Fruit fly (Drosophila melanogaster) whole organism, embryonic: Measurements from ENCODE around the gene ZnT77C.
A peak's percentile ranks its signal among the peaks of the same experiment; 100 is the strongest.

Experiments used
- BEAF-32 ChIP-seq: fragments of 200-800 bp; sonication (Bioruptor generic); optimal IDR thresholded peaks from 3 replicates; lab custom pipeline; 2017; ENCODE audit warnings: missing biosample characterization, missing genetic modification characterization, mild to moderate bottlenecking, moderate library complexity, missing genetic modification reagents
- CG10462 ChIP-seq: fragments of 200-800 bp; sonication (Bioruptor generic); optimal IDR thresholded peaks from 2 replicates; lab custom pipeline; 2016; ENCODE audit warnings: missing biosample characterization, missing genetic modification characterization
- CG10654 ChIP-seq: fragments of 200-800 bp; sonication (Bioruptor generic); optimal IDR thresholded peaks from 2 replicates; lab custom pipeline; 2016; ENCODE audit warnings: missing biosample characterization, missing genetic modification characterization
- CG14710 ChIP-seq: fragments of 200-800 bp; sonication (Bioruptor generic); optimal IDR thresholded peaks from 3 replicates; lab custom pipeline; 2019; ENCODE audit warnings: missing biosample characterization, mild to moderate bottlenecking, missing genetic modification characterization, moderate library complexity
- CG1529 ChIP-seq: fragments of 200-800 bp; sonication (Bioruptor generic); optimal IDR thresholded peaks from 3 replicates; lab custom pipeline; 2018; ENCODE audit warnings: missing biosample characterization, missing genetic modification characterization
- CG15479 ChIP-seq: fragments of 200-800 bp; sonication (Bioruptor generic); optimal IDR thresholded peaks from 3 replicates; lab custom pipeline; 2019; ENCODE audit warnings: missing biosample characterization, mild to moderate bottlenecking, missing genetic modification characterization, moderate library complexity
- CG16813 ChIP-seq: fragments of 200-800 bp; sonication (Bioruptor generic); IDR thresholded peaks from 3 replicates; pipeline ENCODE4 v1.3.6; 2022; ENCODE audit warnings: missing biosample characterization, missing genetic modification characterization; ENCODE audit not compliant: partially characterized antibody
- CG17361 ChIP-seq: fragments of 200-800 bp; sonication (Bioruptor generic); IDR thresholded peaks from 3 replicates; pipeline ENCODE4 v1.3.6; 2022; ENCODE audit warnings: missing biosample characterization, missing genetic modification characterization
- CG17385 ChIP-seq: fragments of 200-800 bp; sonication (Bioruptor generic); optimal IDR thresholded peaks from 3 replicates; lab custom pipeline; 2018; ENCODE audit warnings: missing biosample characterization, mild to moderate bottlenecking, missing genetic modification characterization
- CG17829 ChIP-seq: fragments of 200-800 bp; optimal IDR thresholded peaks from 2 replicates; lab custom pipeline; 2019; ENCODE audit warnings: missing biosample characterization, mild to moderate bottlenecking, missing genetic modification characterization, moderate library complexity
- CG18262 ChIP-seq: fragments of 200-800 bp; optimal IDR thresholded peaks from 3 replicates; lab custom pipeline; 2019; ENCODE audit warnings: missing biosample characterization, mild to moderate bottlenecking, missing genetic modification characterization, moderate library complexity
- CG2116 ChIP-seq: fragments of 200-800 bp; sonication (Bioruptor generic); optimal IDR thresholded peaks from 3 replicates; lab custom pipeline; 2018; ENCODE audit warnings: missing biosample characterization, mild to moderate bottlenecking, missing genetic modification characterization
- CG4707 ChIP-seq: fragments of 200-800 bp; sonication (Bioruptor generic); optimal IDR thresholded peaks from 2 replicates; lab custom pipeline; 2018; ENCODE audit warnings: missing biosample characterization, mild to moderate bottlenecking, missing genetic modification characterization, moderate library complexity
- CG4820 ChIP-seq: fragments of 200-800 bp; sonication (Bioruptor generic); optimal IDR thresholded peaks from 3 replicates; lab custom pipeline; 2016; ENCODE audit warnings: missing biosample characterization, missing genetic modification characterization
- CG5953 ChIP-seq: fragments of 200-800 bp; sonication (Bioruptor generic); IDR thresholded peaks from 2 replicates; pipeline ENCODE4 v1.3.6; 2022; ENCODE audit warnings: missing biosample characterization, missing genetic modification characterization
- CG6765 ChIP-seq: fragments of 200-800 bp; sonication (Bioruptor generic); optimal IDR thresholded peaks from 3 replicates; lab custom pipeline; 2017; ENCODE audit warnings: missing biosample characterization, mild to moderate bottlenecking, missing genetic modification characterization
- CG9215 ChIP-seq: fragments of 200-800 bp; sonication (Bioruptor generic); IDR thresholded peaks from 2 replicates; pipeline ENCODE4 v1.3.6; 2022; ENCODE audit warnings: missing biosample characterization, missing genetic modification characterization
- CG9797 ChIP-seq: fragments of 200-800 bp; sonication (Bioruptor generic); optimal IDR thresholded peaks from 3 replicates; lab custom pipeline; 2018; ENCODE audit warnings: missing biosample characterization, mild to moderate bottlenecking, missing genetic modification characterization
- CG9932 ChIP-seq: fragments of 200-800 bp; sonication (Bioruptor generic); IDR thresholded peaks from 2 replicates; pipeline ENCODE4 v1.3.6; 2022; ENCODE audit warnings: missing biosample characterization, missing genetic modification characterization
- Camta ChIP-seq: fragments of 200-800 bp; sonication (Bioruptor generic); optimal IDR thresholded peaks from 2 replicates; lab custom pipeline; 2016; ENCODE audit warnings: missing biosample characterization, missing genetic modification characterization
- Chrac-16 ChIP-seq: fragments of 200-800 bp; sonication (Bioruptor generic); optimal IDR thresholded peaks from 3 replicates; lab custom pipeline; 2016; ENCODE audit warnings: missing biosample characterization, missing genetic modification characterization
- D19A ChIP-seq: fragments of 200-800 bp; optimal IDR thresholded peaks from 3 replicates; lab custom pipeline; 2019; ENCODE audit warnings: missing biosample characterization, mild to moderate bottlenecking, missing genetic modification characterization, moderate library complexity
- Dad ChIP-seq: fragments of 200-800 bp; sonication (Bioruptor generic); optimal IDR thresholded peaks from 3 replicates; lab custom pipeline; 2016; ENCODE audit warnings: missing biosample characterization, missing genetic modification characterization
- Dip3 ChIP-seq: fragments of 200-800 bp; sonication (Bioruptor generic); optimal IDR thresholded peaks from 3 replicates; lab custom pipeline; 2016; ENCODE audit warnings: missing biosample characterization, missing genetic modification characterization
- Fer3 ChIP-seq: fragments of 200-800 bp; sonication (Bioruptor generic); optimal IDR thresholded peaks from 2 replicates; lab custom pipeline; 2018; ENCODE audit warnings: missing biosample characterization, mild to moderate bottlenecking, missing genetic modification characterization, moderate library complexity
- Hey ChIP-seq: fragments of 200-800 bp; sonication (Bioruptor generic); optimal IDR thresholded peaks from 3 replicates; lab custom pipeline; 2018; ENCODE audit warnings: missing biosample characterization, mild to moderate bottlenecking, missing genetic modification characterization
- Lhr ChIP-seq: fragments of 200-800 bp; sonication (Bioruptor generic); optimal IDR thresholded peaks from 3 replicates; lab custom pipeline; 2017; ENCODE audit warnings: mild to moderate bottlenecking, missing biosample characterization, missing genetic modification reagents, missing genetic modification characterization
- Med ChIP-seq: fragments of 200-800 bp; sonication (Bioruptor generic); peaks from one replicate; lab custom pipeline; 2016; ENCODE audit warnings: missing biosample characterization, missing genetic modification characterization, mild to moderate bottlenecking, inconsistent platforms, moderate library complexity
- Myb ChIP-seq: fragments of 200-800 bp; sonication (Bioruptor generic); optimal IDR thresholded peaks from 2 replicates; lab custom pipeline; 2016; ENCODE audit warnings: missing biosample characterization, missing genetic modification characterization
- NC2α ChIP-seq: fragments of 200-800 bp; sonication (Bioruptor generic); optimal IDR thresholded peaks from 2 replicates; lab custom pipeline; 2016; ENCODE audit warnings: missing biosample characterization, missing genetic modification characterization
- NfI ChIP-seq: fragments of 200-800 bp; sonication (Bioruptor generic); optimal IDR thresholded peaks from 3 replicates; lab custom pipeline; 2018; ENCODE audit warnings: missing biosample characterization, mild to moderate bottlenecking, missing genetic modification characterization, moderate library complexity
- Xrp1 ChIP-seq: fragments of 200-800 bp; sonication (Bioruptor generic); IDR thresholded peaks from 2 replicates; pipeline ENCODE4 v1.3.6; 2022; ENCODE audit warnings: missing biosample characterization, missing genetic modification characterization
- ab ChIP-seq: fragments of 200-800 bp; sonication (Bioruptor generic); optimal IDR thresholded peaks from 2 replicates; lab custom pipeline; 2016; ENCODE audit warnings: missing biosample characterization, missing genetic modification characterization
- al ChIP-seq: fragments of 200-800 bp; sonication (Bioruptor generic); IDR thresholded peaks from 2 replicates; pipeline ENCODE4 v1.3.6; 2022; ENCODE audit warnings: missing biosample characterization, missing genetic modification characterization
- bowl ChIP-seq: fragments of 200-800 bp; sonication (Bioruptor generic); IDR thresholded peaks from 2 replicates; pipeline ENCODE4 v1.3.6; 2022; ENCODE audit warnings: missing biosample characterization, missing genetic modification characterization
- crc ChIP-seq: fragments of 200-800 bp; sonication (Bioruptor generic); optimal IDR thresholded peaks from 2 replicates; lab custom pipeline; 2016; ENCODE audit warnings: missing biosample characterization, missing genetic modification characterization
- ftz-f1 ChIP-seq: fragments of 200-800 bp; sonication (Bioruptor generic); optimal IDR thresholded peaks from 2 replicates; lab custom pipeline; 2016; ENCODE audit warnings: missing biosample characterization, missing genetic modification characterization
- hbn ChIP-seq: fragments of 200-800 bp; sonication (Bioruptor generic); IDR thresholded peaks from 2 replicates; pipeline ENCODE4 v1.3.6; 2022; ENCODE audit warnings: missing biosample characterization, missing genetic modification characterization; ENCODE audit not compliant: partially characterized antibody
- lab ChIP-seq: fragments of 200-800 bp; sonication (Bioruptor generic); optimal IDR thresholded peaks from 3 replicates; lab custom pipeline; 2017; ENCODE audit warnings: missing biosample characterization, missing genetic modification characterization, mild to moderate bottlenecking, moderate library complexity, missing genetic modification reagents
- lbe ChIP-seq: fragments of 200-800 bp; sonication (Bioruptor generic); optimal IDR thresholded peaks from 2 replicates; lab custom pipeline; 2016; ENCODE audit warnings: missing biosample characterization, mild to moderate bottlenecking, missing genetic modification characterization
- lola ChIP-seq, 3 experiments: fragments of >200 bp in 2 of 3; fragments of 200-800 bp in 1 of 3; sonication (Bioruptor generic) in 1 of 3; optimal IDR thresholded peaks; 2 replicates each; lab custom pipeline; 2017 to 2019; ENCODE audit warnings: missing biosample characterization in 3 of 3, missing genetic modification characterization in 3 of 3, mild to moderate bottlenecking in 1 of 3, moderate library complexity in 1 of 3
- maf-S ChIP-seq: fragments of 200-800 bp; sonication (Bioruptor generic); optimal IDR thresholded peaks from 2 replicates; lab custom pipeline; 2016; ENCODE audit warnings: missing biosample characterization, missing genetic modification characterization
- nau ChIP-seq: fragments of 200-800 bp; sonication (Bioruptor generic); optimal IDR thresholded peaks from 3 replicates; lab custom pipeline; 2017; ENCODE audit warnings: missing biosample characterization, mild to moderate bottlenecking, missing genetic modification characterization, missing genetic modification reagents
- nmo ChIP-seq: fragments of 200-800 bp; sonication (Bioruptor generic); optimal IDR thresholded peaks from 2 replicates; lab custom pipeline; 2018; ENCODE audit warnings: missing biosample characterization, mild to moderate bottlenecking, missing genetic modification characterization, moderate library complexity
- pfk ChIP-seq: fragments of 200-800 bp; sonication (Bioruptor generic); optimal IDR thresholded peaks from 2 replicates; lab custom pipeline; 2018; ENCODE audit warnings: missing biosample characterization, mild to moderate bottlenecking, missing genetic modification characterization, moderate library complexity
- pnt ChIP-seq: fragments of 200-800 bp; sonication (Bioruptor generic); optimal IDR thresholded peaks from 3 replicates; lab custom pipeline; 2016; ENCODE audit warnings: missing biosample characterization, missing genetic modification characterization
- sens-2 ChIP-seq: fragments of 200-800 bp; sonication (Bioruptor generic); IDR thresholded peaks from 2 replicates; pipeline ENCODE4 v1.3.6; 2022; ENCODE audit warnings: missing biosample characterization, missing genetic modification characterization
- sob ChIP-seq: fragments of 200-800 bp; sonication (Bioruptor generic); IDR thresholded peaks from 2 replicates; pipeline ENCODE4 v1.3.6; 2022; ENCODE audit warnings: missing biosample characterization, missing genetic modification characterization
- stwl ChIP-seq: fragments of 200-800 bp; sonication (Bioruptor generic); optimal IDR thresholded peaks from 3 replicates; lab custom pipeline; 2018; ENCODE audit warnings: missing biosample characterization, mild to moderate bottlenecking, missing genetic modification characterization, moderate library complexity
- wdn ChIP-seq: fragments of 200-800 bp; sonication (Bioruptor generic); IDR thresholded peaks from 2 replicates; pipeline ENCODE4 v1.3.6; 2022; ENCODE audit warnings: missing biosample characterization, missing genetic modification characterization
- zen ChIP-seq: fragments of 200-800 bp; sonication (Bioruptor generic); optimal IDR thresholded peaks from 3 replicates; lab custom pipeline; 2018; ENCODE audit warnings: missing biosample characterization, mild to moderate bottlenecking, missing genetic modification characterization, moderate library complexity

The ZnT77C gene

dm6 chr3L:20520687-20521169 is 26.0 kb upstream of the ZnT77C start, which contains the start of the genes mTerf3 and CG5104 (continued):
- TF ChIP-seq CG4820 (GFP tag; lab: Kevin White, UChicago) (no peak), Chrac-16 (GFP tag; lab: Kevin White, UChicago) (peak; percentile 5), CG2116 (GFP tag; lab: Kevin White, UChicago) (peak; percentile 42), Dip3 (GFP tag; lab: Kevin White, UChicago) (no peak), maf-S (no peak), CG17385 (no peak), CG16813 (GFP tag; lab: Robert Waterston, UW) (no peak), Med (GFP tag; lab: Kevin White, UChicago) (peak; percentile 74), Dad (GFP tag; lab: Kevin White, UChicago) (no peak), CG10462 (GFP tag; lab: Kevin White, UChicago) (no peak), hbn (no peak), CG5953 (GFP tag; lab: Robert Waterston, UW) (no peak), stwl (tag; lab: Kevin White, UChicago) (peak; percentile 73), CG15479 (no peak), CG18262 (peak; percentile 19), ab (GFP tag; lab: Kevin White, UChicago) (no peak), lola (GFP tag; optimal IDR thresholded peaks at IDR 0.05; lab: Kevin White, UChicago) (peak in 1 of 3 experiments; percentile 34), CG9932 (GFP tag; lab: Robert Waterston, UW) (peak; percentile 38; the same call in 1 of the 2 replicates), NfI (GFP tag; lab: Kevin White, UChicago) (peak; percentile 25), CG10654 (GFP tag; lab: Kevin White, UChicago) (peak; percentile 7), nau (GFP tag; lab: Kevin White, UChicago) (no peak), Hey (tag; lab: Kevin White, UChicago) (no peak), Fer3 (tag; lab: Kevin White, UChicago) (no peak), D19A (tag; lab: Kevin White, UChicago) (peak; percentile 14), Lhr (GFP tag; lab: Kevin White, UChicago) (peak; percentile 57), CG14710 (tag; lab: Kevin White, UChicago) (peak; percentile 65), sens-2 (GFP tag; lab: Robert Waterston, UW) (no peak), lab (GFP tag; lab: Kevin White, UChicago) (no peak), crc (no peak), Camta (no peak), Myb (GFP tag; lab: Kevin White, UChicago) (peak; percentile 56), sob (no peak), CG4707 (GFP tag; lab: Kevin White, UChicago) (no peak), CG1529 (GFP tag; lab: Kevin White, UChicago) (no peak), CG17361 (GFP tag; lab: Robert Waterston, UW) (peak; percentile 40; the same call in 1 of the 3 replicates), nmo (GFP tag; lab: Kevin White, UChicago) (peak; percentile 59), CG17829 (tag; lab: Kevin White, UChicago) (peak; percentile 55), pfk (GFP tag; lab: Kevin White, UChicago) (no peak), CG6765 (no peak), zen (tag; lab: Kevin White, UChicago) (no peak), wdn (GFP tag; lab: Robert Waterston, UW) (no peak), NC2α (no peak), pnt (GFP tag; lab: Kevin White, UChicago) (no peak), ftz-f1 (GFP tag; lab: Kevin White, UChicago) (no peak), bowl (GFP tag; lab: Robert Waterston, UW) (no peak), al (GFP tag; lab: Robert Waterston, UW) (no peak), Xrp1 (GFP tag; lab: Robert Waterston, UW) (no peak), CG9215 (GFP tag; lab: Robert Waterston, UW) (no peak), lbe (GFP tag; lab: Kevin White, UChicago) (no peak), BEAF-32 (GFP tag; lab: Kevin White, UChicago) (peak; percentile 36), CG9797 (GFP tag; lab: Kevin White, UChicago) (peak; percentile 78)
